Worm (Caenorhabditis elegans): ENCODE measurements around the gene clec-184.

clec-184 gene

ce11 chrIV:12410167-12410566 is 22.3 kb upstream of the clec-184 start, which contains the start of gene acl-13:
Gene acl-13 (plus strand): TSS chrIV:12410467.
- TF ChIP-seq fkh-6 (tag; optimal IDR thresholded peaks at IDR 0.05) (no peak), F13H6.1 (tag; optimal IDR thresholded peaks at IDR 0.05) (no peak), zip-5 (tag; optimal IDR thresholded peaks at IDR 0.05) (no peak), pag-3 (tag; optimal IDR thresholded peaks at IDR 0.05; ENCODE audit: borderline replicate concordance) (no peak), ztf-16 (tag; optimal IDR thresholded peaks at IDR 0.05) (no peak), madf-2 (tag; optimal IDR thresholded peaks at IDR 0.05) (no peak), elt-4 (tag; optimal IDR thresholded peaks at IDR 0.05) (no peak), syd-9 (tag; optimal IDR thresholded peaks at IDR 0.05) (no peak)

- TF ChIP-seq rnt-1 (tag; optimal IDR thresholded peaks at IDR 0.05) (no peak), pqm-1 (tag; optimal IDR thresholded peaks at IDR 0.05) (no peak), nfya-1 (tag; optimal IDR thresholded peaks at IDR 0.05) (no peak), pha-4 (tag; optimal IDR thresholded peaks at IDR 0.05) (no peak), sox-4 (tag; optimal IDR thresholded peaks at IDR 0.05) (no peak), dmd-4 (tag; optimal IDR thresholded peaks at IDR 0.05; ENCODE audit: borderline replicate concordance) (no peak), Y22D7AL.16 (tag; optimal IDR thresholded peaks at IDR 0.05) (no peak), elt-4 (tag; optimal IDR thresholded peaks at IDR 0.05) (no peak), fkh-6 (tag; optimal IDR thresholded peaks at IDR 0.05) (no peak)
Observed at ce11 chrIV:12414601-12415000, 17.8 kb upstream of the clec-184 start.

ce11 chrIV:12416629-12417404 is 15.6 kb upstream of the clec-184 start:
- no peak for TF ChIP-seq pag-3 (tag; optimal IDR thresholded peaks at IDR 0.05; ENCODE audit: borderline replicate concordance)
- peak; percentile 22 for TF ChIP-seq dve-1 (tag; optimal IDR thresholded peaks at IDR 0.05)
- TF ChIP-seq ceh-30 (tag; optimal IDR thresholded peaks at IDR 0.05) = no peak
- no peak for TF ChIP-seq ceh-18 (tag; optimal IDR thresholded peaks at IDR 0.05)
- TF ChIP-seq npax-4 (tag; optimal IDR thresholded peaks at IDR 0.05) = no peak
- no peak for TF ChIP-seq ceh-31 (tag; optimal IDR thresholded peaks at IDR 0.05)
- TF ChIP-seq ets-4 (tag; optimal IDR thresholded peaks at IDR 0.05) = no peak
- peak; percentile 46 for TF ChIP-seq ceh-19 (GFP tag; optimal IDR thresholded peaks at IDR 0.05)
- peak; percentile 44 for TF ChIP-seq hlh-6 (tag; optimal IDR thresholded peaks at IDR 0.05)
- peak; percentile 34 for TF ChIP-seq che-1 (tag; optimal IDR thresholded peaks at IDR 0.05)
- TF ChIP-seq sox-2 (GFP tag; IDR thresholded peaks at IDR 0.05) = no peak
- no peak for TF ChIP-seq unc-42 (tag; optimal IDR thresholded peaks at IDR 0.05)
- TF ChIP-seq ahr-1 (tag; optimal IDR thresholded peaks at IDR 0.05) = no peak
- TF ChIP-seq madf-2 (tag; optimal IDR thresholded peaks at IDR 0.05) = no peak
- peak; percentile 8 for TF ChIP-seq nhr-232 (tag; optimal IDR thresholded peaks at IDR 0.05)
- peak; percentile 40 for TF ChIP-seq C38D4.7 (GFP tag; optimal IDR thresholded peaks at IDR 0.05)
- TF ChIP-seq ceh-14 (tag; optimal IDR thresholded peaks at IDR 0.05) = no peak
- TF ChIP-seq hlh-13 (GFP tag; optimal IDR thresholded peaks at IDR 0.05) = peak; percentile 31

ce11 chrIV:12417536-12418195 is 14.8 kb upstream of the clec-184 start, which contains the start of gene F08G5.3:
Gene F08G5.3 (minus strand): TSS chrIV:12417586.
- TF ChIP-seq ceh-14 (tag; optimal IDR thresholded peaks at IDR 0.05) = peak; percentile 13
- no peak for TF ChIP-seq Y22D7AL.16 (tag; optimal IDR thresholded peaks at IDR 0.05)
- TF ChIP-seq eyg-1 (tag; optimal IDR thresholded peaks at IDR 0.05) = no peak
- TF ChIP-seq ceh-19 (GFP tag; optimal IDR thresholded peaks at IDR 0.05) = peak; percentile 22
- no peak for TF ChIP-seq pha-4 (tag; optimal IDR thresholded peaks at IDR 0.05)
- no peak for TF ChIP-seq ahr-1 (tag; optimal IDR thresholded peaks at IDR 0.05)
- no peak for TF ChIP-seq rnt-1 (tag; optimal IDR thresholded peaks at IDR 0.05)
- no peak for TF ChIP-seq ceh-9 (tag; optimal IDR thresholded peaks at IDR 0.05)
- TF ChIP-seq npax-4 (tag; optimal IDR thresholded peaks at IDR 0.05) = peak; percentile 20
- peak; percentile 27 for TF ChIP-seq T23F11.4 (GFP tag; optimal IDR thresholded peaks at IDR 0.05)
- peak; percentile 62 for TF ChIP-seq unc-42 (tag; optimal IDR thresholded peaks at IDR 0.05)
- TF ChIP-seq dmd-4 (tag; optimal IDR thresholded peaks at IDR 0.05; ENCODE audit: borderline replicate concordance) = no peak
- no peak for TF ChIP-seq pat-9 (tag; optimal IDR thresholded peaks at IDR 0.05)
- peak; percentile 37 for TF ChIP-seq C38D4.7 (GFP tag; optimal IDR thresholded peaks at IDR 0.05)
- TF ChIP-seq ttx-3 (tag; optimal IDR thresholded peaks at IDR 0.05) = no peak
- peak; percentile 31 for TF ChIP-seq ceh-18 (tag; optimal IDR thresholded peaks at IDR 0.05)
- no peak for TF ChIP-seq gmeb-2 (tag; optimal IDR thresholded peaks at IDR 0.05)
- TF ChIP-seq ceh-6 (GFP tag; optimal IDR thresholded peaks at IDR 0.05) = peak; percentile 33
- peak; percentile 58 for TF ChIP-seq elt-2 (tag; optimal IDR thresholded peaks at IDR 0.05)
- peak; percentile 43; the same call in 1 of the 2 replicates for TF ChIP-seq unc-3 (GFP tag; conservative IDR thresholded peaks at IDR 0.05)
- TF ChIP-seq unc-3 (tag; optimal IDR thresholded peaks at IDR 0.05) = no peak
